Worm (Caenorhabditis elegans): ENCODE data around the gene F58E6.11.

The F58E6.11 gene

ce11 chrV:9771970-9772369, 14.2 kb upstream of the F58E6.11 start, which contains the start of gene F46B6.2:
Gene F46B6.2, plus strand, starts transcription at chrV:9772285.
- no peak for TF ChIP-seq ahr-1 (tag; optimal IDR thresholded peaks at IDR 0.05)
- no peak for TF ChIP-seq ceh-22 (tag; optimal IDR thresholded peaks at IDR 0.05)
- TF ChIP-seq ceh-48 (tag; optimal IDR thresholded peaks at IDR 0.05): no peak
- TF ChIP-seq rnt-1 (tag; optimal IDR thresholded peaks at IDR 0.05): no peak
- TF ChIP-seq T23F11.4 (GFP tag; optimal IDR thresholded peaks at IDR 0.05): no peak
- no peak for TF ChIP-seq nhr-232 (tag; optimal IDR thresholded peaks at IDR 0.05)
- TF ChIP-seq nhr-11 (tag; optimal IDR thresholded peaks at IDR 0.05): no peak
- no peak for TF ChIP-seq pag-3 (tag; optimal IDR thresholded peaks at IDR 0.05; ENCODE audit: borderline replicate concordance)
- no peak for TF ChIP-seq elt-4 (tag; optimal IDR thresholded peaks at IDR 0.05)

- TF ChIP-seq pqm-1 (tag; optimal IDR thresholded peaks at IDR 0.05): no peak
- no peak for TF ChIP-seq hlh-30 (tag; optimal IDR thresholded peaks at IDR 0.05; ENCODE audit: insufficient read depth)
- TF ChIP-seq C08G9.2 (tag; optimal IDR thresholded peaks at IDR 0.05): no peak
Observed at ce11 chrV:9771311-9771710, 13.5 kb upstream of the F58E6.11 start.

- TF ChIP-seq dve-1 (tag; optimal IDR thresholded peaks at IDR 0.05) (no peak), ceh-31 (tag; optimal IDR thresholded peaks at IDR 0.05) (peak; percentile 69), nfya-1 (tag; optimal IDR thresholded peaks at IDR 0.05) (peak; percentile 33)
Observed at ce11 chrV:9768828-9769778, 11.3 kb upstream of the F58E6.11 start, which contains the start of gene unc-42. Gene unc-42, minus strand, starts transcription at chrV:9769391.

ce11 chrV:9767941-9768340, 10.2 kb upstream of the F58E6.11 start:
- TF ChIP-seq ceh-9 (tag; optimal IDR thresholded peaks at IDR 0.05) (no peak), pha-2 (tag; optimal IDR thresholded peaks at IDR 0.05) (no peak), rnt-1 (tag; optimal IDR thresholded peaks at IDR 0.05) (no peak), ceh-24 (tag; optimal IDR thresholded peaks at IDR 0.05) (no peak), unc-86 (tag; optimal IDR thresholded peaks at IDR 0.05) (no peak), sdc-2 (tag; optimal IDR thresholded peaks at IDR 0.05) (no peak), nfya-1 (tag; optimal IDR thresholded peaks at IDR 0.05) (no peak), ceh-14 (tag; optimal IDR thresholded peaks at IDR 0.05) (no peak), pqm-1 (tag; optimal IDR thresholded peaks at IDR 0.05) (no peak), pha-4 (tag; optimal IDR thresholded peaks at IDR 0.05) (no peak), gmeb-2 (tag; optimal IDR thresholded peaks at IDR 0.05) (no peak), hlh-15 (tag; optimal IDR thresholded peaks at IDR 0.05) (no peak), K02D7.2 (tag; optimal IDR thresholded peaks at IDR 0.05) (no peak), ceh-30 (tag; optimal IDR thresholded peaks at IDR 0.05) (no peak), tbx-2 (tag; optimal IDR thresholded peaks at IDR 0.05) (no peak), unc-55 (GFP tag; optimal IDR thresholded peaks at IDR 0.05) (no peak)

ce11 chrV:9765622-9766021, 7.8 kb upstream of the F58E6.11 start:
- TF ChIP-seq ceh-31 (tag; optimal IDR thresholded peaks at IDR 0.05) (peak; percentile 15), unc-3 (GFP tag; conservative IDR thresholded peaks at IDR 0.05) (no peak), unc-3 (tag; optimal IDR thresholded peaks at IDR 0.05) (no peak), zip-5 (tag; optimal IDR thresholded peaks at IDR 0.05) (no peak)

ce11 chrV:9764552-9764951, 6.8 kb upstream of the F58E6.11 start:
- TF ChIP-seq syd-9 (tag; optimal IDR thresholded peaks at IDR 0.05) (no peak), ttx-3 (tag; optimal IDR thresholded peaks at IDR 0.05) (no peak), ceh-34 (tag; optimal IDR thresholded peaks at IDR 0.05) (no peak), ceh-9 (tag; optimal IDR thresholded peaks at IDR 0.05) (no peak), unc-86 (tag; optimal IDR thresholded peaks at IDR 0.05) (no peak), ceh-22 (tag; optimal IDR thresholded peaks at IDR 0.05) (no peak), ceh-31 (tag; optimal IDR thresholded peaks at IDR 0.05) (no peak), hlh-8 (tag; optimal IDR thresholded peaks at IDR 0.05) (no peak), elt-2 (tag; optimal IDR thresholded peaks at IDR 0.05) (no peak), eyg-1 (tag; optimal IDR thresholded peaks at IDR 0.05) (no peak)
